Fruit fly (Drosophila melanogaster): ENCODE measurements around the gene CG32819.

- no peak for TF ChIP-seq CG4496 (GFP tag; IDR thresholded peaks at IDR 0.05)
- TF ChIP-seq CG17806 (tag; optimal IDR thresholded peaks at IDR 0.05) = no peak
- TF ChIP-seq CG10348 (GFP tag; IDR thresholded peaks at IDR 0.05) = no peak
- no peak for TF ChIP-seq Pif1B (GFP tag; optimal IDR thresholded peaks at IDR 0.05)
- TF ChIP-seq CG32121 (GFP tag; IDR thresholded peaks at IDR 0.05) = no peak
- TF ChIP-seq Pif1A (GFP tag; optimal IDR thresholded peaks at IDR 0.05) = no peak
- TF ChIP-seq CG12605 (GFP tag; IDR thresholded peaks at IDR 0.05) = no peak
- TF ChIP-seq CG8301 (tag; optimal IDR thresholded peaks at IDR 0.05) = no peak
- TF ChIP-seq gl (tag; optimal IDR thresholded peaks at IDR 0.05) = no peak
- no peak for TF ChIP-seq Ets98B (GFP tag; IDR thresholded peaks at IDR 0.05)
- TF ChIP-seq Snoo (tag; optimal IDR thresholded peaks at IDR 0.05) = no peak
- TF ChIP-seq CG13204 (GFP tag; optimal IDR thresholded peaks at IDR 0.05) = no peak
Observed at dm6 chrX:21604956-21605502, 15.9 kb downstream of the CG32819 start, which contains the start of gene GCS2alpha.
